Fruit fly (Drosophila melanogaster) whole organism: ENCODE measurements around the gene Exo84.

Source experiments
- pan ChIP-seq: fragments of >200 bp; optimal IDR thresholded peaks from 2 replicates; lab custom pipeline; 2017
- psq ChIP-seq: fragments of >200 bp; optimal IDR thresholded peaks from 2 replicates; lab custom pipeline; 2017

- TF ChIP-seq psq (lab: Kevin White, UChicago) = no peak
- TF ChIP-seq pan = no peak
These were observed 44.8 kb downstream of the Exo84 start for dm6 chr3R:26007298-26007697.
